Worm (Caenorhabditis elegans): ENCODE data around the gene nekl-3.
A peak's percentile ranks its signal among the peaks of the same experiment; 100 is the strongest.

Gene nekl-3

ce11 chrX:12391380-12391779 lies at the start of gene nekl-3:
Gene nekl-3 (minus strand): TSS chrX:12391480.
- TF ChIP-seq aha-1 (tag) (peak; percentile 21), ztf-7 (tag; optimal IDR thresholded peaks at IDR 0.05) (no peak)

DNA sequence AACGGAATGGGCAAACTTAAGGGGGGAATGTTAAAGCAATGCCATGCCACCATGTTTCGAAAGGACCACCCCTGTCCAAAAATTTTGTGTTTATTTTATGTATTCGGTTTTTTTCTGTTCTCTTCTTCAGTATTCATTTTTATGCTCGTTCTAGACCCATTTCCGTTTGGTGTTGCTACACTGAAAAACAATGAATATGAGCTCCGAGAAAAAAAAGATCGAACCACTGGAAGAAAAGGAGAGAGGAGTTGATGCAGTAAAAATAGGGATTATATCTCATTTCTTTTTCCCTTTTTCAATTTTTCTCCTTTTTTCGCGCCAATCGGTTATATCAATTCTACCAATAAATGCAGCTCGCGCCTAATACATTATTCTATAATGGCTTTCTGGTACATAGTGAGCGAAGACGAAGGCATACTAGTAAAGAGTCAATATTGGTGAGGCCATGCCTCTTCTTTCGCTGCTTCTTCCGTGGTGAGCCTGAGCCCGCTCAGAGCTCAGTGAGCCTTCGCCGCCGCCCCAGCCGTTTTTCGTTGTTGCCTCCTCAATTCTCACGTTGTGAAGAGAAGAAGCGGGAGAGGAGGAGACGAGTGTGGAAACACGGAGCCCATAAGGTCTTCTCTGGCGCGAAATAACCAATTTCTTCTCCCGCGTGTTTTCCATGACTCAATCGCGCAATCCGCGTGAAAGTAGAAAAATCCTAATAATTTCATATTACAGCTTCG lies 48.9 kb upstream of the nekl-3 start:
- TF ChIP-seq zip-11 (GFP tag; IDR thresholded peaks at IDR 0.05) = no peak
- peak; percentile 83 for TF ChIP-seq aha-1 (tag)
- peak; percentile 71 for TF ChIP-seq set-16 (GFP tag; IDR thresholded peaks at IDR 0.05)
- TF ChIP-seq hmg-1.1 (GFP tag; IDR thresholded peaks at IDR 0.05) = peak; percentile 29; the same call in 1 of the 2 replicates
- peak in 1 of 2 experiments; percentile 55 for TF ChIP-seq unc-62 (GFP tag; optimal IDR thresholded peaks at IDR 0.05 in 1 of 2)
- no peak for TF ChIP-seq unc-62 (tag; optimal IDR thresholded peaks at IDR 0.05)
- TF ChIP-seq rbr-2 (tag; optimal IDR thresholded peaks at IDR 0.05) = peak; percentile 16
- 0 out of 2 replicates have a peak, but pooled peaks have one; percentile 11 for TF ChIP-seq dmd-6 (GFP tag; IDR thresholded peaks at IDR 0.05)
- TF ChIP-seq F10B5.3 (tag; optimal IDR thresholded peaks at IDR 0.05) = no peak
- 0 out of 2 replicates have a peak, but pooled peaks have one; percentile 20 for TF ChIP-seq pha-4 (GFP tag; IDR thresholded peaks at IDR 0.05)
- TF ChIP-seq pha-4 (tag; optimal IDR thresholded peaks at IDR 0.05) = no peak
- no peak for TF ChIP-seq madf-9 (GFP tag; conservative IDR thresholded peaks at IDR 0.05)

DNA sequence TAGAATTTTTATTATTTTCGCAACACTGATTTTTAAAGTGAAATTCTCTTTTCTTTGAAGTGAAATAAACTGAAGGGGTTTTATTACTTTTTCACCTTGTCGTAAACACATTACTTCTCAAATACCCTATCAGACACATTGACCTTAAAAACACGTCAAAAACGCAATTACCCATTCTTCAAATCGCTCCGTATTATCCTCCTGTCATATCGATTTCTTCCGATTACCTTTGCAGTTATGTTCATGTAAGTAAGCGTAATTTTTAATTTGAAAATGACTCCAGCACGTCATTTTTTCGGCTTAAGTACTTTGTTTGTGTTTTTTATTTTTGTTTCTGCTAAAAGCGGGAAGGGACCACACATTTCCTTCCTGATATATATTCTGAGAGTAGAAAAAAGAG lies 47.0 kb upstream of the nekl-3 start:
- no peak for TF ChIP-seq ztf-11 (tag; optimal IDR thresholded peaks at IDR 0.05)
- TF ChIP-seq lin-15B (tag; optimal IDR thresholded peaks at IDR 0.05) = no peak
- no peak for TF ChIP-seq snpc-1.2 (GFP tag; IDR thresholded peaks at IDR 0.05)
- TF ChIP-seq Y48G9A.11 (GFP tag; IDR thresholded peaks at IDR 0.05) = no peak
- no peak for TF ChIP-seq nhr-237 (tag; optimal IDR thresholded peaks at IDR 0.05)
- TF ChIP-seq dpl-1 (GFP tag; optimal IDR thresholded peaks at IDR 0.05) = no peak
- TF ChIP-seq madf-9 (GFP tag; conservative IDR thresholded peaks at IDR 0.05) = no peak
- TF ChIP-seq nhr-10 (tag; optimal IDR thresholded peaks at IDR 0.05) = no peak
- no peak for TF ChIP-seq ceh-28 (tag; optimal IDR thresholded peaks at IDR 0.05)

- no peak for TF ChIP-seq spr-1 (tag; optimal IDR thresholded peaks at IDR 0.05)
- peak in 1 of 2 experiments; percentile 55 for TF ChIP-seq hif-1 (tag; optimal IDR thresholded peaks at IDR 0.05)
- no peak for TF ChIP-seq zip-11 (GFP tag; IDR thresholded peaks at IDR 0.05)
- TF ChIP-seq hlh-11 (tag; optimal IDR thresholded peaks at IDR 0.05) = peak; percentile 37
- TF ChIP-seq aly-2 (tag; optimal IDR thresholded peaks at IDR 0.05) = no peak
- peak; percentile 12 for TF ChIP-seq mep-1 (tag; optimal IDR thresholded peaks at IDR 0.05)
- TF ChIP-seq T26A8.4 (GFP tag; IDR thresholded peaks at IDR 0.05) = no peak
- TF ChIP-seq unc-62 (GFP tag; optimal IDR thresholded peaks at IDR 0.05 in 1 of 2) = no peak
- TF ChIP-seq unc-62 (tag; optimal IDR thresholded peaks at IDR 0.05) = no peak
- TF ChIP-seq T20F7.1 (GFP tag; optimal IDR thresholded peaks at IDR 0.05) = no peak
- no peak for TF ChIP-seq Y105C5A.15 (GFP tag; IDR thresholded peaks at IDR 0.05)
- TF ChIP-seq duxl-1 (tag; optimal IDR thresholded peaks at IDR 0.05; ENCODE audit: poor library complexity) = no peak
- TF ChIP-seq ceh-20 (GFP tag; IDR thresholded peaks at IDR 0.05) = peak; percentile 81
- TF ChIP-seq F37D6.2 (tag; optimal IDR thresholded peaks at IDR 0.05) = no peak
- no peak for TF ChIP-seq lin-13 (GFP tag; optimal IDR thresholded peaks at IDR 0.05)
- TF ChIP-seq F10B5.3 (tag; optimal IDR thresholded peaks at IDR 0.05) = no peak
- TF ChIP-seq nhr-48 (tag; optimal IDR thresholded peaks at IDR 0.05) = no peak
- TF ChIP-seq lin-39 (tag; optimal IDR thresholded peaks at IDR 0.05) = no peak
- TF ChIP-seq daf-19 (GFP tag; conservative IDR thresholded peaks at IDR 0.05) = no peak
- TF ChIP-seq skn-1 (tag; optimal IDR thresholded peaks at IDR 0.05) = no peak
- TF ChIP-seq snpc-4 (tag; optimal IDR thresholded peaks at IDR 0.05) = no peak
- TF ChIP-seq Y48G9A.11 (GFP tag; IDR thresholded peaks at IDR 0.05) = no peak
- no peak for TF ChIP-seq fkh-10 (GFP tag; optimal IDR thresholded peaks at IDR 0.05)
- TF ChIP-seq ZK546.5 (tag; optimal IDR thresholded peaks at IDR 0.05) = no peak
- TF ChIP-seq dmd-8 (GFP tag; IDR thresholded peaks at IDR 0.05) = no peak
- TF ChIP-seq mdl-1 (tag; optimal IDR thresholded peaks at IDR 0.05) = no peak
- TF ChIP-seq nhr-25 (tag; optimal IDR thresholded peaks at IDR 0.05; ENCODE audit: borderline replicate concordance, insufficient read depth) = no peak
- TF ChIP-seq dmd-6 (GFP tag; IDR thresholded peaks at IDR 0.05) = no peak
- TF ChIP-seq mes-2 (tag; optimal IDR thresholded peaks at IDR 0.05; ENCODE audit: poor library complexity, severe bottlenecking) = no peak
- no peak for TF ChIP-seq ctbp-1 (GFP tag; IDR thresholded peaks at IDR 0.05)
These were observed 45.2 kb upstream of the nekl-3 start for ce11 chrX:12436486-12436885.

All from whole organism, L4 larva.